Fruit fly (Drosophila melanogaster) whole organism, embryonic: ENCODE measurements around the gene CG7556.
A peak's percentile ranks its signal among the peaks of the same experiment; 100 is the strongest.

Experiments
- ATbp ChIP-seq: fragments of 200-800 bp; sonication (Bioruptor generic); optimal IDR thresholded peaks from 2 replicates; lab custom pipeline; 2017; ENCODE audit warnings: missing biosample characterization, mild to moderate bottlenecking, missing genetic modification characterization, missing genetic modification reagents
- Abd-B ChIP-seq: fragments of 200-800 bp; sonication (Bioruptor generic); optimal IDR thresholded peaks from 2 replicates; lab custom pipeline; 2018; ENCODE audit warnings: missing biosample characterization, mild to moderate bottlenecking, missing genetic modification characterization, moderate library complexity
- Blimp-1 ChIP-seq: fragments of 200-800 bp; sonication (Bioruptor generic); optimal IDR thresholded peaks from 3 replicates; lab custom pipeline; 2018; ENCODE audit warnings: missing biosample characterization, missing genetic modification characterization, mild to moderate bottlenecking, moderate library complexity, missing genetic modification reagents
- CG10267 ChIP-seq: fragments of 200-800 bp; sonication (Bioruptor generic); optimal IDR thresholded peaks from 2 replicates; lab custom pipeline; 2018; ENCODE audit warnings: missing biosample characterization, mild to moderate bottlenecking, missing genetic modification characterization, moderate library complexity
- CG10321 ChIP-seq: fragments of 200-800 bp; sonication (Bioruptor generic); IDR thresholded peaks from 2 replicates; pipeline ENCODE4 v1.3.6; 2022; ENCODE audit warnings: missing biosample characterization, missing genetic modification characterization
- CG10979 ChIP-seq: fragments of 200-800 bp; sonication (Bioruptor generic); optimal IDR thresholded peaks from 2 replicates; lab custom pipeline; 2018; ENCODE audit warnings: missing biosample characterization, mild to moderate bottlenecking, missing genetic modification characterization, moderate library complexity
- CG11085 ChIP-seq: fragments of 200-800 bp; sonication (Bioruptor generic); IDR thresholded peaks from 2 replicates; pipeline ENCODE4 v1.3.6; 2022; ENCODE audit warnings: missing biosample characterization, missing genetic modification characterization
- CG11504 ChIP-seq: fragments of 200-800 bp; sonication (Bioruptor generic); optimal IDR thresholded peaks from 3 replicates; lab custom pipeline; 2019; ENCODE audit warnings: missing biosample characterization, mild to moderate bottlenecking, missing genetic modification characterization, moderate library complexity
- CG12236 ChIP-seq: fragments of 200-800 bp; sonication (Bioruptor generic); optimal IDR thresholded peaks from 2 replicates; lab custom pipeline; 2016; ENCODE audit warnings: missing biosample characterization, missing genetic modification characterization
- CG1233 ChIP-seq: fragments of 200-800 bp; sonication (Bioruptor generic); optimal IDR thresholded peaks from 4 replicates; lab custom pipeline; 2018; ENCODE audit warnings: missing biosample characterization, mild to moderate bottlenecking, missing genetic modification characterization
- CG14710 ChIP-seq: fragments of 200-800 bp; sonication (Bioruptor generic); optimal IDR thresholded peaks from 3 replicates; lab custom pipeline; 2019; ENCODE audit warnings: missing biosample characterization, mild to moderate bottlenecking, missing genetic modification characterization, moderate library complexity
- CG1647 ChIP-seq: fragments of 200-800 bp; sonication (Bioruptor generic); optimal IDR thresholded peaks from 3 replicates; lab custom pipeline; 2016; ENCODE audit warnings: missing biosample characterization, missing genetic modification characterization
- CG18262 ChIP-seq: fragments of 200-800 bp; optimal IDR thresholded peaks from 3 replicates; lab custom pipeline; 2019; ENCODE audit warnings: missing biosample characterization, mild to moderate bottlenecking, missing genetic modification characterization, moderate library complexity
- CG2129 ChIP-seq: fragments of 200-800 bp; sonication (Bioruptor generic); IDR thresholded peaks from 2 replicates; pipeline ENCODE4 v1.3.6; 2022; ENCODE audit warnings: missing biosample characterization, missing genetic modification characterization; ENCODE audit not compliant: partially characterized antibody
- CG2678 ChIP-seq: fragments of 200-800 bp; sonication (Bioruptor generic); optimal IDR thresholded peaks from 3 replicates; lab custom pipeline; 2019; ENCODE audit warnings: missing biosample characterization, mild to moderate bottlenecking, missing genetic modification characterization, moderate library complexity
- CG30403 ChIP-seq: fragments of 200-800 bp; sonication (Bioruptor generic); optimal IDR thresholded peaks from 3 replicates; lab custom pipeline; 2016; ENCODE audit warnings: missing biosample characterization, missing genetic modification characterization
- CG33557 ChIP-seq: fragments of 200-800 bp; sonication (Bioruptor generic); optimal IDR thresholded peaks from 2 replicates; lab custom pipeline; 2019; ENCODE audit warnings: missing biosample characterization, mild to moderate bottlenecking, missing genetic modification characterization, moderate library complexity
- CG3838 ChIP-seq: fragments of 200-800 bp; sonication (Bioruptor generic); optimal IDR thresholded peaks from 3 replicates; lab custom pipeline; 2016; ENCODE audit warnings: missing biosample characterization, missing genetic modification characterization
- CG4424 ChIP-seq: fragments of 200-800 bp; sonication (Bioruptor generic); optimal IDR thresholded peaks from 3 replicates; lab custom pipeline; 2016; ENCODE audit warnings: missing biosample characterization, missing genetic modification characterization
- CG6175 ChIP-seq: fragments of 200-800 bp; sonication (Bioruptor generic); IDR thresholded peaks from 3 replicates; pipeline ENCODE4 v1.3.6; 2022; ENCODE audit warnings: missing biosample characterization, missing genetic modification characterization
- CG6689 ChIP-seq: fragments of 200-800 bp; sonication (Bioruptor generic); IDR thresholded peaks from 2 replicates; pipeline ENCODE4 v1.3.6; 2022; ENCODE audit warnings: missing biosample characterization, missing genetic modification characterization
- CG6765 ChIP-seq: fragments of 200-800 bp; sonication (Bioruptor generic); optimal IDR thresholded peaks from 3 replicates; lab custom pipeline; 2017; ENCODE audit warnings: missing biosample characterization, mild to moderate bottlenecking, missing genetic modification characterization
- CG7271 ChIP-seq: fragments of 200-800 bp; sonication (Bioruptor generic); optimal IDR thresholded peaks from 2 replicates; lab custom pipeline; 2018; ENCODE audit warnings: missing biosample characterization, mild to moderate bottlenecking, missing genetic modification characterization, moderate library complexity
- CG7357 ChIP-seq: fragments of 200-800 bp; sonication (Bioruptor generic); IDR thresholded peaks from 3 replicates; pipeline ENCODE4 v1.3.6; 2022; ENCODE audit warnings: missing biosample characterization, missing genetic modification characterization
- CG7963 ChIP-seq: fragments of 200-800 bp; sonication (Bioruptor generic); IDR thresholded peaks from 3 replicates; pipeline ENCODE4 v1.3.6; 2022; ENCODE audit warnings: missing biosample characterization, missing genetic modification characterization; ENCODE audit not compliant: partially characterized antibody
- CG8281 ChIP-seq: fragments of 200-800 bp; sonication (Bioruptor generic); optimal IDR thresholded peaks from 2 replicates; lab custom pipeline; 2018; ENCODE audit warnings: missing biosample characterization, mild to moderate bottlenecking, missing genetic modification characterization, moderate library complexity
- CG8924 ChIP-seq: fragments of 200-800 bp; optimal IDR thresholded peaks from 3 replicates; lab custom pipeline; 2019; ENCODE audit warnings: missing biosample characterization, mild to moderate bottlenecking, missing genetic modification characterization, moderate library complexity
- Elba2 ChIP-seq: fragments of 200-800 bp; sonication (Bioruptor generic); optimal IDR thresholded peaks from 3 replicates; lab custom pipeline; 2016; ENCODE audit warnings: missing biosample characterization, missing genetic modification characterization
- Hr39 ChIP-seq: fragments of >200 bp; optimal IDR thresholded peaks from 2 replicates; lab custom pipeline; 2017
- Kr ChIP-seq: fragments of 200-800 bp; sonication (Bioruptor generic); optimal IDR thresholded peaks from 2 replicates; lab custom pipeline; 2017; ENCODE audit warnings: missing biosample characterization, mild to moderate bottlenecking, missing genetic modification characterization
- NK7.1 ChIP-seq: fragments of 200-800 bp; sonication (Bioruptor generic); optimal IDR thresholded peaks from 3 replicates; lab custom pipeline; 2016; ENCODE audit warnings: missing biosample characterization, missing genetic modification characterization
- Nf-YA ChIP-seq: fragments of 200-800 bp; sonication (Bioruptor generic); IDR thresholded peaks from 2 replicates; pipeline ENCODE4 v1.3.6; 2022; ENCODE audit warnings: missing biosample characterization, missing genetic modification characterization
- Ptx1 ChIP-seq: fragments of 200-800 bp; sonication (Bioruptor generic); IDR thresholded peaks from 2 replicates; pipeline ENCODE4 v1.3.6; 2022; ENCODE audit warnings: missing biosample characterization, missing genetic modification characterization
- Ravus ChIP-seq: fragments of 200-800 bp; sonication (Bioruptor generic); IDR thresholded peaks from 2 replicates; pipeline ENCODE4 v1.3.6; 2022; ENCODE audit warnings: missing biosample characterization, missing genetic modification characterization
- Sox100B ChIP-seq: fragments of 200-800 bp; sonication (Bioruptor generic); optimal IDR thresholded peaks from 3 replicates; lab custom pipeline; 2018; ENCODE audit warnings: missing biosample characterization, mild to moderate bottlenecking, missing genetic modification characterization
- Ssrp ChIP-seq: fragments of 200-800 bp; sonication (Bioruptor generic); optimal IDR thresholded peaks from 2 replicates; lab custom pipeline; 2018; ENCODE audit warnings: missing biosample characterization, mild to moderate bottlenecking, missing genetic modification characterization, moderate library complexity
- Stat92E ChIP-seq, 3 experiments: fragments of >200 bp in 2 of 3; fragments of 200-800 bp in 1 of 3; sonication (Bioruptor generic) in 1 of 3; optimal IDR thresholded peaks; 2 replicates each; lab custom pipeline; 2017 to 2019; ENCODE audit warnings: missing biosample characterization in 3 of 3, missing genetic modification characterization in 3 of 3, mild to moderate bottlenecking in 1 of 3, moderate library complexity in 1 of 3
- emc ChIP-seq: fragments of 200-800 bp; sonication (Bioruptor generic); optimal IDR thresholded peaks from 2 replicates; lab custom pipeline; 2016; ENCODE audit warnings: missing biosample characterization, missing genetic modification characterization
- grau ChIP-seq: fragments of 200-800 bp; optimal IDR thresholded peaks from 3 replicates; lab custom pipeline; 2019; ENCODE audit warnings: missing biosample characterization, mild to moderate bottlenecking, missing genetic modification characterization, moderate library complexity
- hb ChIP-seq: fragments of 200-800 bp; sonication (Bioruptor generic); IDR thresholded peaks from 3 replicates; pipeline ENCODE4 v1.3.6; 2022; ENCODE audit warnings: missing biosample characterization, missing genetic modification characterization; ENCODE audit not compliant: partially characterized antibody
- maf-S ChIP-seq: fragments of 200-800 bp; sonication (Bioruptor generic); optimal IDR thresholded peaks from 2 replicates; lab custom pipeline; 2016; ENCODE audit warnings: missing biosample characterization, missing genetic modification characterization
- mam ChIP-seq: fragments of 200-800 bp; sonication (Bioruptor generic); optimal IDR thresholded peaks from 3 replicates; lab custom pipeline; 2016; ENCODE audit warnings: missing biosample characterization, missing genetic modification characterization
- nerfin-2 ChIP-seq: fragments of 200-800 bp; sonication (Bioruptor generic); IDR thresholded peaks from 2 replicates; pipeline ENCODE4 v1.3.6; 2022; ENCODE audit warnings: missing biosample characterization, missing genetic modification characterization; ENCODE audit not compliant: partially characterized antibody
- p53 ChIP-seq: fragments of 200-800 bp; sonication (Bioruptor generic); optimal IDR thresholded peaks from 2 replicates; lab custom pipeline; 2016; ENCODE audit warnings: missing biosample characterization, missing genetic modification characterization
- prd ChIP-seq, 3 experiments: fragments of >200 bp in 2 of 3; fragments of 200-800 bp in 1 of 3; sonication (Bioruptor generic) in 1 of 3; optimal IDR thresholded peaks in 2 of 3; IDR thresholded peaks in 1 of 3; 2 replicates in 2 of 3; 3 replicates in 1 of 3; pipeline versions ENCODE4 v1.3.6 to Lab custom; 2017 to 2022; ENCODE audit warnings: missing biosample characterization in 1 of 3, missing genetic modification characterization in 1 of 3
- rib ChIP-seq: fragments of 200-800 bp; sonication (Bioruptor generic); IDR thresholded peaks from 2 replicates; pipeline ENCODE4 v1.3.6; 2022; ENCODE audit warnings: missing biosample characterization, missing genetic modification characterization
- sens ChIP-seq: fragments of 200-800 bp; sonication (Bioruptor generic); peaks from one replicate; lab custom pipeline; 2016; ENCODE audit warnings: missing biosample characterization, missing genetic modification characterization
- shn ChIP-seq: fragments of 200-800 bp; sonication (Bioruptor generic); optimal IDR thresholded peaks from 3 replicates; lab custom pipeline; 2016; ENCODE audit warnings: missing biosample characterization, missing genetic modification characterization
- so ChIP-seq: fragments of 200-800 bp; sonication (Bioruptor generic); IDR thresholded peaks from 3 replicates; pipeline ENCODE4 v1.3.6; 2022; ENCODE audit warnings: missing biosample characterization, missing genetic modification characterization
- zf30C ChIP-seq: fragments of 200-800 bp; sonication (Bioruptor generic); optimal IDR thresholded peaks from 3 replicates; lab custom pipeline; 2018; ENCODE audit warnings: missing biosample characterization, mild to moderate bottlenecking, missing genetic modification characterization

Gene CG7556

dm6 chrX:19144785-19145422 lies 34.7 kb downstream of the CG7556 start:
- TF ChIP-seq CG1647 (GFP tag; lab: Kevin White, UChicago) (no peak), CG7963 (GFP tag; lab: Robert Waterston, UW) (no peak), CG18262 (tag; lab: Kevin White, UChicago) (peak; percentile 29), Kr (GFP tag; lab: Kevin White, UChicago) (no peak), CG14710 (tag; lab: Kevin White, UChicago) (peak; percentile 7), CG6175 (GFP tag; lab: Robert Waterston, UW) (no peak), prd (optimal IDR thresholded peaks at IDR 0.05; lab: Kevin White, UChicago) (no peak), prd (GFP tag; IDR thresholded peaks at IDR 0.05; lab: Robert Waterston, UW) (peak; percentile 25; the same call in 1 of the 3 replicates), Elba2 (GFP tag; lab: Kevin White, UChicago) (no peak), so (GFP tag; lab: Robert Waterston, UW) (no peak), CG10321 (GFP tag; lab: Robert Waterston, UW) (no peak), CG33557 (no peak), CG4424 (peak; percentile 26), CG11085 (GFP tag; lab: Robert Waterston, UW) (no peak), CG10979 (tag; lab: Kevin White, UChicago) (peak; percentile 13), Ravus (GFP tag; lab: Robert Waterston, UW) (no peak), CG7357 (GFP tag; lab: Robert Waterston, UW) (no peak), emc (no peak), grau (tag; lab: Kevin White, UChicago) (peak; percentile 22), CG2678 (tag; lab: Kevin White, UChicago) (peak; percentile 46), CG2129 (GFP tag; lab: Robert Waterston, UW) (no peak), Nf-YA (no peak), Hr39 (lab: Kevin White, UChicago) (no peak), CG10267 (no peak), NK7.1 (no peak), CG11504 (tag; lab: Kevin White, UChicago) (peak; percentile 57), CG12236 (GFP tag; lab: Kevin White, UChicago) (no peak), CG8924 (tag; lab: Kevin White, UChicago) (peak; percentile 7), Abd-B (GFP tag; lab: Kevin White, UChicago) (peak; percentile 13), Stat92E (GFP tag; optimal IDR thresholded peaks at IDR 0.05; lab: Kevin White, UChicago) (peak in 1 of 3 experiments; percentile 37), CG6765 (GFP tag; lab: Kevin White, UChicago) (no peak), ATbp (GFP tag; lab: Kevin White, UChicago) (peak; percentile 22), rib (GFP tag; lab: Robert Waterston, UW) (no peak), sens (no peak), shn (GFP tag; lab: Kevin White, UChicago) (no peak), CG7271 (no peak), CG3838 (no peak), maf-S (GFP tag; lab: Kevin White, UChicago) (no peak), Ssrp (tag; lab: Kevin White, UChicago) (peak; percentile 10), zf30C (GFP tag; lab: Kevin White, UChicago) (no peak), hb (GFP tag; lab: Robert Waterston, UW) (no peak), CG6689 (GFP tag; lab: Robert Waterston, UW) (no peak), CG8281 (tag; lab: Kevin White, UChicago) (peak; percentile 31), mam (GFP tag; lab: Kevin White, UChicago) (no peak), nerfin-2 (GFP tag; lab: Robert Waterston, UW) (no peak), CG30403 (GFP tag; lab: Kevin White, UChicago) (peak; percentile 11), Ptx1 (GFP tag; lab: Robert Waterston, UW) (0 out of 2 replicates have a peak, but pooled peaks have one; percentile 8), p53 (no peak), Sox100B (GFP tag; lab: Kevin White, UChicago) (peak; percentile 36), Blimp-1 (GFP tag; lab: Kevin White, UChicago) (peak; percentile 21), CG1233 (no peak)
